Worm (Caenorhabditis elegans): Measurements from ENCODE around the gene F37B4.15.

- TF ChIP-seq ama-1 (optimal IDR thresholded peaks at IDR 0.05) (no peak), hmbx-1 (tag; optimal IDR thresholded peaks at IDR 0.05) (no peak)
Measured at ce11 chrV:2859738-2860137, 32.3 kb upstream of the F37B4.15 start, which contains the start of gene srj-54.
